Worm (Caenorhabditis elegans) whole organism, L1 larva: ENCODE measurements around the gene hlh-17.

Experiments
- C34B4.2 ChIP-seq: sonication (generic microtip); optimal IDR thresholded peaks from 2 replicates; lab custom pipeline; 2017; ENCODE audit warnings: mild to moderate bottlenecking, missing genetic modification characterization, missing compliant biosample characterization
- blmp-1 ChIP-seq: fragments of 150-350 bp; optimal IDR thresholded peaks from 2 replicates; lab custom pipeline; 2014; ENCODE audit warnings: missing biosample characterization, missing genetic modification characterization
- ceh-63 ChIP-seq: fragments of 200-800 bp; sonication (Bioruptor generic); optimal IDR thresholded peaks from 2 replicates; lab custom pipeline; 2018; ENCODE audit warnings: mild to moderate bottlenecking, missing genetic modification characterization, missing compliant biosample characterization
- dsc-1 ChIP-seq: sonication (generic microtip); optimal IDR thresholded peaks from 2 replicates; lab custom pipeline; 2016; ENCODE audit warnings: mild to moderate bottlenecking, missing genetic modification characterization, missing compliant biosample characterization
- egl-27 ChIP-seq, 2 experiments: fragments of 150-350 bp in 1 of 2; sonication (generic microtip); optimal IDR thresholded peaks; 3 replicates each; lab custom pipeline; 2017 to 2018; ENCODE audit warnings: missing biosample characterization in 2 of 2, missing genetic modification characterization in 2 of 2, missing genetic modification reagents in 2 of 2
- fos-1 ChIP-seq: fragments of 150-350 bp; optimal IDR thresholded peaks from 2 replicates; lab custom pipeline; 2014; ENCODE audit warnings: missing biosample characterization, missing genetic modification characterization
- nhr-77 ChIP-seq: fragments of 150-350 bp; optimal IDR thresholded peaks from 2 replicates; lab custom pipeline; 2014; ENCODE audit warnings: missing biosample characterization, missing genetic modification characterization
- unc-130 ChIP-seq: fragments of 150-350 bp; optimal IDR thresholded peaks from 2 replicates; lab custom pipeline; 2017; ENCODE audit warnings: missing biosample characterization, missing genetic modification characterization, inconsistent platforms
- ztf-4 ChIP-seq: fragments of 150-350 bp; optimal IDR thresholded peaks from 2 replicates; lab custom pipeline; 2014; ENCODE audit warnings: missing biosample characterization, missing genetic modification characterization

DNA sequence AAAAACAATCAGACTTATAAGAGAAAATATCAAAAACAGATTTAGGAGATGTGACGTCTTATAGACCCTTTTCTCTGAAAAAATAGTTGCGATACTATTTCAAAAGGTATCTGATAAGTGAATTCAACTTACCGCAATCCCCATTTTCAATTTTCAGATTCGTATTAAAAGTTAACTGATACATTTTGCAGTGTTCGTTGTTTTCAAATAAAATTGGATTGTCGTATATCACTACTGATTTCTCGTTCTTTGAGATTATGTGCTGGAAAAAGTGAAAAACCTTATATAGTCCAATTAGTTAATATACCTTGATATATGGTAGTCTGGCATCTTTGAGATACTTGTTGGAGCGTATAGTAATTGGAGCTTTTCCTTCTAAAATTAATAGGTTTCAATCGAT lies 24.1 kb upstream of the hlh-17 start:
- TF ChIP-seq fos-1 (no peak), ztf-4 (tag; lab: Kevin White, UChicago) (no peak), dsc-1 (no peak), unc-130 (tag; lab: Kevin White, UChicago) (no peak), egl-27 (tag; optimal IDR thresholded peaks at IDR 0.05; lab: Kevin White, UChicago) (no peak), nhr-77 (tag; lab: Kevin White, UChicago) (no peak), blmp-1 (tag; lab: Kevin White, UChicago) (no peak), C34B4.2 (no peak), ceh-63 (GFP tag; lab: Kevin White, UChicago) (no peak)
